Worm (Caenorhabditis elegans) whole organism, young adult: Measurements from ENCODE around the gene col-91.
A peak's percentile ranks its signal among the peaks of the same experiment; 100 is the strongest.

Experiments used
- B0261.1 ChIP-seq: sonication (generic microtip); optimal IDR thresholded peaks from 2 replicates; lab custom pipeline; 2016; ENCODE audit warnings: mild to moderate bottlenecking, missing genetic modification characterization, moderate library complexity, missing compliant biosample characterization
- ZK185.1 ChIP-seq: sonication (generic microtip); optimal IDR thresholded peaks from 2 replicates; lab custom pipeline; 2016; ENCODE audit warnings: mild to moderate bottlenecking, missing genetic modification characterization, missing compliant biosample characterization; ENCODE audit not compliant: poor library complexity, severe bottlenecking
- ama-1 ChIP-seq, 3 experiments: fragments of 150-350 bp in 1 of 3; sonication (generic microtip) in 2 of 3; optimal IDR thresholded peaks; 2 replicates each; lab custom pipeline; 2014 to 2018; ENCODE audit warnings: missing biosample characterization in 2 of 3, missing genetic modification characterization in 2 of 3, missing genetic modification reagents in 2 of 3
- attf-3 ChIP-seq: fragments of 200-800 bp; sonication (Bioruptor generic); conservative IDR thresholded peaks from 2 replicates; pipeline ENCODE4 v1.3.6; 2022; ENCODE audit warnings: missing genetic modification reagents, missing genetic modification characterization, missing compliant biosample characterization
- ceh-91 ChIP-seq: fragments of 200-800 bp; sonication (Bioruptor generic); IDR thresholded peaks from 2 replicates; pipeline ENCODE4 v1.3.6; 2022; ENCODE audit warnings: missing genetic modification reagents, missing genetic modification characterization, missing compliant biosample characterization
- chd-7 ChIP-seq: sonication (generic microtip); optimal IDR thresholded peaks from 2 replicates; lab custom pipeline; 2016; ENCODE audit warnings: mild to moderate bottlenecking, missing genetic modification characterization, moderate library complexity, missing compliant biosample characterization
- ets-4 ChIP-seq: fragments of 200-800 bp; sonication (Bioruptor generic); optimal IDR thresholded peaks from 2 replicates; lab custom pipeline; 2018; ENCODE audit warnings: mild to moderate bottlenecking, missing genetic modification characterization, missing compliant biosample characterization
- hrde-1 ChIP-seq: sonication (generic microtip); optimal IDR thresholded peaks from 2 replicates; lab custom pipeline; 2016; ENCODE audit warnings: missing genetic modification characterization, mild to moderate bottlenecking, missing compliant biosample characterization, moderate library complexity, missing genotype, missing genetic modification reagents, borderline replicate concordance
- lsy-27 ChIP-seq: sonication (generic microtip); optimal IDR thresholded peaks from 2 replicates; lab custom pipeline; 2017; ENCODE audit warnings: missing genetic modification characterization, mild to moderate bottlenecking, missing compliant biosample characterization, antibody characterized with exemption, missing genotype, borderline replicate concordance; ENCODE audit not compliant: insufficient read depth
- nhr-80 ChIP-seq: sonication (generic microtip); optimal IDR thresholded peaks from 2 replicates; lab custom pipeline; 2016; ENCODE audit warnings: missing genetic modification characterization, missing compliant biosample characterization
- unc-130 ChIP-seq: sonication (generic microtip); optimal IDR thresholded peaks from 2 replicates; lab custom pipeline; 2016; ENCODE audit warnings: missing genetic modification reagents, missing genetic modification characterization, missing compliant biosample characterization
- unc-62 ChIP-seq: fragments of 150-350 bp; optimal IDR thresholded peaks from 2 replicates; lab custom pipeline; 2014; ENCODE audit warnings: missing biosample characterization, missing genetic modification reagents, missing genetic modification characterization

DNA sequence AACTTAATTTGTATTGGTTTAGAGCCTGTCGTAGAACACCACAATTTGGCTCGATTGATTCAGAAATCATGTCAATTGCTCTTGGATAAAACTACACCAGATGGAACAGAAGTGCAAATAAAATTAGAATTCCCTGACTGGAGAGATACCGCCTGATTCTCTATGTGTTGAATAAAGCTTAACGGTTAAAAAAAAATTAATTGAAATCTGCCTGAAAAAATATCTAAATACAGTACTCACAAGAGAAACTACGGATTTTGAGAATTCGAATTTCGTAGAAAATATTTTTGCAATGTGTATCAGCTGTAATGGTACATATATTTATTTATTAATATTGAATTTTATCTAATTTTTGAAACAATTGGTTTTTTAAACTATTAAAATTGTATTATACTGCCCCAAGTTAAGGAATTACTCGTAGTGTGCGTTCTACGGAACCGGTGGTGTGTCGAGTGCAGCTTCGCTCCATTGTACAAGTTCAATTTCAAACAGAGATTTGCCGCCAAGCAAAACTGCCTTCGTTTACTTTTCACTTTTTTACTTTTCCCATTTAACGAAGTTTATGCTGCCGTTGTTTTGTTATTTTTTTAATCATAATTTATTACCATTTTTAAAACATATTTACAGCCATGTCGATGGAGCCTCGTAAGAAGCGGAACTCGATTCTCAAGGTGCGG lies 13.3 kb downstream of the col-91 start, which contains the start of gene knl-1:
- TF ChIP-seq ets-4 (GFP tag; lab: Kevin White, UChicago): no peak
- peak; percentile 39 for TF ChIP-seq nhr-80 (tag; lab: Kevin White, UChicago)
- TF ChIP-seq hrde-1 (tag; lab: Kevin White, UChicago): no peak
- TF ChIP-seq chd-7 (tag; lab: Kevin White, UChicago): no peak
- no peak for TF ChIP-seq unc-62 (GFP tag; lab: Kevin White, UChicago)
- TF ChIP-seq lsy-27 (tag; lab: Kevin White, UChicago): no peak
- TF ChIP-seq ama-1 (optimal IDR thresholded peaks at IDR 0.05; lab: Kevin White, UChicago): no peak
- no peak for TF ChIP-seq ama-1 (GFP tag; optimal IDR thresholded peaks at IDR 0.05; lab: Kevin White, UChicago)
- no peak for TF ChIP-seq B0261.1 (tag; lab: Kevin White, UChicago)
- peak; percentile 63; the same call in 1 of the 2 replicates for TF ChIP-seq attf-3 (GFP tag; lab: Robert Waterston, UW)
- TF ChIP-seq ZK185.1 (tag; lab: Kevin White, UChicago): no peak
- TF ChIP-seq ceh-91 (GFP tag; lab: Robert Waterston, UW): peak; percentile 75
- TF ChIP-seq unc-130 (GFP tag; lab: Kevin White, UChicago): peak; percentile 68
